Fruit fly (Drosophila melanogaster) Kc167 (cell line): Measurements from ENCODE around the gene Cyp9f3.

Source experiments
- Myc ChIP-seq: fragments of >200 bp; optimal IDR thresholded peaks from 2 replicates; lab custom pipeline; 2017; ENCODE audit warnings: missing external identifiers
- Sin3A ChIP-seq: fragments of >200 bp; optimal IDR thresholded peaks from 2 replicates; lab custom pipeline; 2018; ENCODE audit warnings: missing external identifiers
- psq ChIP-seq: fragments of >200 bp; optimal IDR thresholded peaks from 2 replicates; lab custom pipeline; 2017; ENCODE audit warnings: missing external identifiers

DNA sequence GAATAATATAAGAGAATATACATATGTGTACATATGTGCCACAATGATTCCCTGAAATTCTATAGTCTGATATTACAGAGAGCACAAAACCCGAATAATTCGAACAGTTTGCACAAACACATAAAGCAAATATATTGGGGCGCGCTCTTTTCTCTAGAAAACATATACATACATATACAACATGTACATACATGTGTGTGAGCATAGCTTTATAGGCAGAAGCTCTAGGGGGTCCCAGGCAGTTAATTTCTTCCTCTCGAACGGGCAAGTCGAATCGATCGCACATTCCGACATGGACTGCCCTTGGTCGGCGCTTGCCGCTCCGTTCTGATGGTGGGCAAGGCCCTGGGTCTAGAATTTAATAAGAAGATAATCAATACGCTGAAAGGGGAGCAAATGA is 25.9 kb downstream of the Cyp9f3 start, which contains the start of gene GstD3:
- TF ChIP-seq Myc, result no peak
- TF ChIP-seq Sin3A, result no peak
- TF ChIP-seq psq (lab: Kevin White, UChicago), result no peak
